Worm (Caenorhabditis elegans) whole organism, L3 larva: ENCODE measurements around the gene F15B10.3.

Experiments used
- R02D3.7 ChIP-seq: fragments of 150-350 bp; optimal IDR thresholded peaks from 2 replicates; lab custom pipeline; 2014; ENCODE audit warnings: missing biosample characterization, missing genetic modification characterization
- ceh-82 ChIP-seq: fragments of 150-350 bp; optimal IDR thresholded peaks from 2 replicates; lab custom pipeline; 2014; ENCODE audit warnings: missing biosample characterization, missing genetic modification characterization
- egl-27 ChIP-seq: sonication (generic microtip); optimal IDR thresholded peaks from 4 replicates; lab custom pipeline; 2017; ENCODE audit warnings: missing biosample characterization, missing genetic modification reagents, missing genetic modification characterization
- lin-15B ChIP-seq: fragments of 150-350 bp; optimal IDR thresholded peaks from 2 replicates; lab custom pipeline; 2014; ENCODE audit warnings: missing biosample characterization, missing genetic modification characterization
- nhr-11 ChIP-seq: fragments of 150-350 bp; optimal IDR thresholded peaks from 2 replicates; lab custom pipeline; 2014; ENCODE audit warnings: missing biosample characterization, missing genetic modification characterization
- nhr-77 ChIP-seq: fragments of 150-350 bp; optimal IDR thresholded peaks from 2 replicates; lab custom pipeline; 2014; ENCODE audit warnings: missing biosample characterization, missing genetic modification characterization
- pqm-1 ChIP-seq: fragments of 150-350 bp; optimal IDR thresholded peaks from 2 replicates; lab custom pipeline; 2017; ENCODE audit warnings: missing biosample characterization, missing genetic modification characterization, inconsistent platforms
- snpc-4 ChIP-seq: fragments of 150-350 bp; optimal IDR thresholded peaks from 2 replicates; lab custom pipeline; 2014; ENCODE audit warnings: missing biosample characterization, missing genetic modification characterization
- tbx-2 ChIP-seq: sonication (generic microtip); optimal IDR thresholded peaks from 2 replicates; lab custom pipeline; 2016; ENCODE audit warnings: mild to moderate bottlenecking, missing genetic modification characterization, missing compliant biosample characterization
- unc-39 ChIP-seq: sonication (generic microtip); optimal IDR thresholded peaks from 4 replicates; lab custom pipeline; 2017; ENCODE audit warnings: missing biosample characterization, missing genetic modification characterization
- zag-1 ChIP-seq: fragments of 150-350 bp; optimal IDR thresholded peaks from 2 replicates; lab custom pipeline; 2014; ENCODE audit warnings: missing biosample characterization, missing genetic modification characterization
- ztf-4 ChIP-seq: fragments of 150-350 bp; optimal IDR thresholded peaks from 2 replicates; lab custom pipeline; 2014; ENCODE audit warnings: missing biosample characterization, missing genetic modification characterization

- TF ChIP-seq zag-1 (tag; lab: Kevin White, UChicago) (no peak), nhr-77 (tag; lab: Kevin White, UChicago) (no peak), nhr-11 (tag; lab: Kevin White, UChicago) (no peak), unc-39 (tag; lab: Kevin White, UChicago) (no peak), ztf-4 (tag; lab: Kevin White, UChicago) (no peak), egl-27 (tag; lab: Kevin White, UChicago) (no peak), tbx-2 (tag; lab: Kevin White, UChicago) (no peak), snpc-4 (no peak), lin-15B (no peak), pqm-1 (no peak), ceh-82 (tag; lab: Kevin White, UChicago) (no peak), R02D3.7 (tag; lab: Kevin White, UChicago) (no peak)
Measured at ce11 chrIV:6638256-6638655, 35.8 kb downstream of the F15B10.3 start, which contains the start of gene C01B10.7.
